Fruit fly (Drosophila melanogaster): ENCODE results near the gene CG9701.
A peak's percentile ranks its signal among the peaks of the same experiment; 100 is the strongest.

Gene CG9701

DNA sequence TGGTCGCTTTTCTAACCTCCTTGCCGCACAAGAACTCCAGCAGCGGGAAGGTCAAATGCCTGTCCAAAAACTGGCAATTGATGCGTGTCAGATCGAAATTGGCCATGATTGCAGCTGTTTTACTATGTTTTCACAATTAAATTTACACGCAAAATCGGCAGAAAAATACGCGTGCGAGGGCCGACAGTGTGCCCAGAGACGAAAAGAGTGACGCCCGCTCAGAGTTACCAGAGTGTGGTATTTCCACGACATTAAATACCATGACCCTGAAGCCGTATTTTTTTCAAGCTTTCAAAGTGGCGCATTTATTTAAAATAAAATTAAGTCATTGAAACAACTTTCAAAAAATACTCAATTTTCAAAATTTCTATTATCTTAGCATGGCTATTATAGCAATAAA, 53.4 kb downstream of the CG9701 start, which contains the start of gene eIF3e (continued):
- TF ChIP-seq CG15269 (tag; optimal IDR thresholded peaks at IDR 0.05): no peak
- TF ChIP-seq CG4707 (GFP tag; optimal IDR thresholded peaks at IDR 0.05): no peak
- TF ChIP-seq exex (tag; optimal IDR thresholded peaks at IDR 0.05): no peak
- no peak for TF ChIP-seq crc (GFP tag; optimal IDR thresholded peaks at IDR 0.05)
- no peak for TF ChIP-seq sim (GFP tag; IDR thresholded peaks at IDR 0.05)
- TF ChIP-seq D19B (GFP tag; optimal IDR thresholded peaks at IDR 0.05): no peak
- peak; percentile 77 for TF ChIP-seq phol (tag; optimal IDR thresholded peaks at IDR 0.05)
- no peak for TF ChIP-seq lbe (GFP tag; optimal IDR thresholded peaks at IDR 0.05)
- TF ChIP-seq CoRest (tag; optimal IDR thresholded peaks at IDR 0.05): no peak
- no peak for TF ChIP-seq CG17912 (GFP tag; optimal IDR thresholded peaks at IDR 0.05)
- TF ChIP-seq schlank (tag; optimal IDR thresholded peaks at IDR 0.05): no peak
- TF ChIP-seq YL-1 (GFP tag; optimal IDR thresholded peaks at IDR 0.05): peak; percentile 27
- no peak for TF ChIP-seq CG8944 (GFP tag; optimal IDR thresholded peaks at IDR 0.05)
- TF ChIP-seq nmo (GFP tag; optimal IDR thresholded peaks at IDR 0.05): peak; percentile 23
- no peak for TF ChIP-seq Jarid2 (GFP tag; optimal IDR thresholded peaks at IDR 0.05)
- TF ChIP-seq Bgb (GFP tag; IDR thresholded peaks at IDR 0.05; ENCODE audit: partially characterized antibody): no peak
- no peak for TF ChIP-seq CG11247 (GFP tag; IDR thresholded peaks at IDR 0.05)
- TF ChIP-seq CG4424 (GFP tag; optimal IDR thresholded peaks at IDR 0.05): no peak
- peak; percentile 50 for TF ChIP-seq trem (tag; optimal IDR thresholded peaks at IDR 0.05)
- no peak for TF ChIP-seq CG10366 (GFP tag; IDR thresholded peaks at IDR 0.05)
- TF ChIP-seq CG16815 (GFP tag; optimal IDR thresholded peaks at IDR 0.05): no peak
- TF ChIP-seq CG2875 (GFP tag; optimal IDR thresholded peaks at IDR 0.05): no peak
- peak; percentile 28 for TF ChIP-seq BEAF-32 (GFP tag; optimal IDR thresholded peaks at IDR 0.05)
- peak; percentile 51 for TF ChIP-seq Scr (GFP tag; IDR thresholded peaks at IDR 0.05; ENCODE audit: partially characterized antibody)
- no peak for TF ChIP-seq dan (GFP tag; IDR thresholded peaks at IDR 0.05)
- TF ChIP-seq CG3065 (GFP tag; optimal IDR thresholded peaks at IDR 0.05): no peak
- TF ChIP-seq jumu (GFP tag; optimal IDR thresholded peaks at IDR 0.05): no peak
- TF ChIP-seq CG9876 (GFP tag; optimal IDR thresholded peaks at IDR 0.05): no peak
- TF ChIP-seq h (optimal IDR thresholded peaks at IDR 0.05): no peak
- no peak for TF ChIP-seq CG14014 (GFP tag; IDR thresholded peaks at IDR 0.05)
- TF ChIP-seq CG16779 (GFP tag; IDR thresholded peaks at IDR 0.05): no peak
- no peak for TF ChIP-seq HLH4C (GFP tag; IDR thresholded peaks at IDR 0.05; ENCODE audit: partially characterized antibody)
- TF ChIP-seq Optix (GFP tag; IDR thresholded peaks at IDR 0.05): no peak
- no peak for TF ChIP-seq kah (GFP tag; optimal IDR thresholded peaks at IDR 0.05)
- TF ChIP-seq Hand (GFP tag; optimal IDR thresholded peaks at IDR 0.05): no peak
- no peak for TF ChIP-seq danr (GFP tag; IDR thresholded peaks at IDR 0.05)
- TF ChIP-seq CG7556 (GFP tag; optimal IDR thresholded peaks at IDR 0.05): no peak
- TF ChIP-seq Tbp (GFP tag; optimal IDR thresholded peaks at IDR 0.05): no peak
- TF ChIP-seq insv (GFP tag; optimal IDR thresholded peaks at IDR 0.05): no peak
- TF ChIP-seq tin (GFP tag; optimal IDR thresholded peaks at IDR 0.05): no peak
- TF ChIP-seq bigmax (GFP tag; optimal IDR thresholded peaks at IDR 0.05): peak; percentile 86
- no peak for TF ChIP-seq lov (optimal IDR thresholded peaks at IDR 0.05)
- TF ChIP-seq lov (GFP tag; IDR thresholded peaks at IDR 0.05): no peak
- TF ChIP-seq HHEX (GFP tag; optimal IDR thresholded peaks at IDR 0.05): no peak
- no peak for TF ChIP-seq CG10959 (GFP tag; IDR thresholded peaks at IDR 0.05)
- TF ChIP-seq CG17568 (GFP tag; optimal IDR thresholded peaks at IDR 0.05): no peak
- TF ChIP-seq CG7271 (tag; optimal IDR thresholded peaks at IDR 0.05): no peak
- no peak for TF ChIP-seq en (GFP tag; optimal IDR thresholded peaks at IDR 0.05)
- no peak for TF ChIP-seq Ssrp (tag; optimal IDR thresholded peaks at IDR 0.05)
- TF ChIP-seq MESR4 (GFP tag; optimal IDR thresholded peaks at IDR 0.05): peak; percentile 99
- TF ChIP-seq Nf-YA (GFP tag; IDR thresholded peaks at IDR 0.05): no peak
- TF ChIP-seq CG13424 (tag; optimal IDR thresholded peaks at IDR 0.05): no peak
